Fruit fly (Drosophila melanogaster): ENCODE results near the gene Cpr65Ay.

Cpr65Ay gene

DNA sequence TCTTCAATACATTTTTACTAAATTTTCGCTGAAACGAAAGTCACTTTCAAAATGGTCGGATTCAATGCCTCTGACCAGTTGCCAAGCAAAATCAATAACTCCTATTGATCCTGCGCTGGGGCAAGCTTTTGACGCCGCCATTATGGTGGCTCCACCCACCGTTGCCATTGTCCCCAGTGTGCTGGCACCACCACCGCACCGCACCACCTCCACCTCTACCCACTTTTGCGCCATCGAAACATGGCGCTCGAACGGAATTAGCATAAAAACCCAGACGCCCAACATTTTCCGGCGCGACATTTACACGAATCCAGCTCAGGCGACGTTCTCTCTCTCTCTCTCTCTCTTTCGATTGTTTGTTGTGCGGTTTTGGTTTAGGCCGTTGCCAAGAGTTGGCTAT lies 41.5 kb downstream of the Cpr65Ay start:
- TF ChIP-seq h (optimal IDR thresholded peaks at IDR 0.05) (no peak), Sin3A (optimal IDR thresholded peaks at IDR 0.05) (no peak), ttk (optimal IDR thresholded peaks at IDR 0.05) (no peak), insv (optimal IDR thresholded peaks at IDR 0.05) (no peak), Myc (optimal IDR thresholded peaks at IDR 0.05) (no peak), psq (optimal IDR thresholded peaks at IDR 0.05) (no peak)

- TF ChIP-seq psq (optimal IDR thresholded peaks at IDR 0.05) (no peak), Myc (optimal IDR thresholded peaks at IDR 0.05) (no peak), ttk (optimal IDR thresholded peaks at IDR 0.05) (no peak), insv (optimal IDR thresholded peaks at IDR 0.05) (no peak), h (optimal IDR thresholded peaks at IDR 0.05) (no peak), Sin3A (optimal IDR thresholded peaks at IDR 0.05) (no peak)
Measured at dm6 chr3L:6115505-6115904, 42.9 kb downstream of the Cpr65Ay start.

DNA sequence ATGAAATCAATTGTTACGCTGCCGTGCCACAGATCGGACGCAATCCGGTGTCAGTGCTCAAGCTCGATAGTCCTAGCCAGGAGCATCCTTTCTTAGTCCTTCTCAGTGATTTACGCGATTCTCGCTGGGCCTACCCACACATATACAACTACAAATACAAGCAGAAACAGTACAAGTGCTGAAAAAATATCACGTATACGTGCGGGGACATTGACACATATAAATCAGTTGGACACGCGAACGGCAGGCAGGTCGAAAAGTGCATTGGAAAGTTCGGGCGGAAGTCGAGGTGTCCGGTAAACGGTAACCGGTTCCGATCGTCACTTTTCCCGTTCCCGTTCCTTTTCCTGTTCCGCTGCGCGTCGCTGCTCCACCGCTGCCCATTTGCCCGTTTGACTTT lies 47.0 kb downstream of the Cpr65Ay start:
- TF ChIP-seq h (optimal IDR thresholded peaks at IDR 0.05) (no peak), Sin3A (optimal IDR thresholded peaks at IDR 0.05) (no peak), psq (optimal IDR thresholded peaks at IDR 0.05) (no peak), ttk (optimal IDR thresholded peaks at IDR 0.05) (no peak)

dm6 chr3L:6110673-6111449 lies 47.6 kb downstream of the Cpr65Ay start:
- no peak for TF ChIP-seq h (optimal IDR thresholded peaks at IDR 0.05)
- no peak for TF ChIP-seq Sin3A (optimal IDR thresholded peaks at IDR 0.05)
- no peak for TF ChIP-seq insv (optimal IDR thresholded peaks at IDR 0.05)
- TF ChIP-seq ttk (optimal IDR thresholded peaks at IDR 0.05), result no peak
- no peak for TF ChIP-seq Myc (optimal IDR thresholded peaks at IDR 0.05)
- TF ChIP-seq psq (optimal IDR thresholded peaks at IDR 0.05), result no peak

- TF ChIP-seq ttk (optimal IDR thresholded peaks at IDR 0.05) (no peak), insv (optimal IDR thresholded peaks at IDR 0.05) (no peak), Myc (optimal IDR thresholded peaks at IDR 0.05) (no peak), psq (optimal IDR thresholded peaks at IDR 0.05) (no peak), h (optimal IDR thresholded peaks at IDR 0.05) (no peak), Sin3A (optimal IDR thresholded peaks at IDR 0.05) (no peak)
Measured at dm6 chr3L:6108264-6109060, 50.0 kb downstream of the Cpr65Ay start.
